Fruit fly (Drosophila melanogaster) whole organism, embryonic: Measurements from ENCODE around the gene cbt.

ENCODE experiments used
- B-H2 ChIP-seq: fragments of 200-800 bp; sonication (Bioruptor generic); optimal IDR thresholded peaks from 2 replicates; lab custom pipeline; 2018; ENCODE audit warnings: missing biosample characterization, mild to moderate bottlenecking, missing genetic modification characterization
- Bteb2 ChIP-seq: fragments of 200-800 bp; sonication (Bioruptor generic); optimal IDR thresholded peaks from 2 replicates; lab custom pipeline; 2016; ENCODE audit warnings: missing biosample characterization, missing genetic modification characterization
- CG10267 ChIP-seq: fragments of 200-800 bp; sonication (Bioruptor generic); optimal IDR thresholded peaks from 2 replicates; lab custom pipeline; 2018; ENCODE audit warnings: missing biosample characterization, mild to moderate bottlenecking, missing genetic modification characterization, moderate library complexity
- CG10321 ChIP-seq: fragments of 200-800 bp; sonication (Bioruptor generic); IDR thresholded peaks from 2 replicates; pipeline ENCODE4 v1.3.6; 2022; ENCODE audit warnings: missing biosample characterization, missing genetic modification characterization
- CG11456 ChIP-seq: fragments of 200-800 bp; sonication (Bioruptor generic); IDR thresholded peaks from 3 replicates; pipeline ENCODE4 v1.3.6; 2022; ENCODE audit warnings: missing biosample characterization, missing genetic modification characterization
- CG12219 ChIP-seq: fragments of 200-800 bp; sonication (Bioruptor generic); optimal IDR thresholded peaks from 3 replicates; lab custom pipeline; 2018; ENCODE audit warnings: missing biosample characterization, mild to moderate bottlenecking, missing genetic modification characterization
- CG12236 ChIP-seq: fragments of 200-800 bp; sonication (Bioruptor generic); optimal IDR thresholded peaks from 2 replicates; lab custom pipeline; 2016; ENCODE audit warnings: missing biosample characterization, missing genetic modification characterization
- CG12769 ChIP-seq: fragments of 200-800 bp; sonication (Bioruptor generic); optimal IDR thresholded peaks from 2 replicates; lab custom pipeline; 2019; ENCODE audit warnings: missing biosample characterization, mild to moderate bottlenecking, missing genetic modification characterization, moderate library complexity
- CG17361 ChIP-seq: fragments of 200-800 bp; sonication (Bioruptor generic); IDR thresholded peaks from 3 replicates; pipeline ENCODE4 v1.3.6; 2022; ENCODE audit warnings: missing biosample characterization, missing genetic modification characterization
- CG3065 ChIP-seq: fragments of 200-800 bp; sonication (Bioruptor generic); optimal IDR thresholded peaks from 2 replicates; lab custom pipeline; 2016; ENCODE audit warnings: missing biosample characterization, missing genetic modification characterization
- CG32767 ChIP-seq: fragments of 200-800 bp; sonication (Bioruptor generic); IDR thresholded peaks from 2 replicates; pipeline ENCODE4 v1.3.6; 2022; ENCODE audit warnings: missing biosample characterization, missing genetic modification characterization
- CG4282 ChIP-seq: fragments of 200-800 bp; sonication (Bioruptor generic); optimal IDR thresholded peaks from 2 replicates; lab custom pipeline; 2016; ENCODE audit warnings: missing biosample characterization, missing genetic modification characterization
- CG4328 ChIP-seq: fragments of 200-800 bp; sonication (Bioruptor generic); optimal IDR thresholded peaks from 3 replicates; lab custom pipeline; 2017; ENCODE audit warnings: missing biosample characterization, missing genetic modification reagents, missing genetic modification characterization
- CG4360 ChIP-seq: fragments of 200-800 bp; sonication (Bioruptor generic); IDR thresholded peaks from 2 replicates; pipeline ENCODE4 v1.3.6; 2022; ENCODE audit warnings: missing biosample characterization, missing genetic modification characterization
- CG7372 ChIP-seq: fragments of 200-800 bp; sonication (Bioruptor generic); IDR thresholded peaks from 2 replicates; pipeline ENCODE4 v1.3.6; 2022; ENCODE audit warnings: missing biosample characterization, missing genetic modification characterization
- CG7745 ChIP-seq: fragments of 200-800 bp; sonication (Bioruptor generic); optimal IDR thresholded peaks from 2 replicates; lab custom pipeline; 2018; ENCODE audit warnings: missing biosample characterization, mild to moderate bottlenecking, missing genetic modification characterization, moderate library complexity
- CG7963 ChIP-seq: fragments of 200-800 bp; sonication (Bioruptor generic); IDR thresholded peaks from 3 replicates; pipeline ENCODE4 v1.3.6; 2022; ENCODE audit warnings: missing biosample characterization, missing genetic modification characterization; ENCODE audit not compliant: partially characterized antibody
- CG9437 ChIP-seq: fragments of 200-800 bp; sonication (Bioruptor generic); optimal IDR thresholded peaks from 2 replicates; lab custom pipeline; 2018; ENCODE audit warnings: missing biosample characterization, mild to moderate bottlenecking, missing genetic modification characterization
- Dbx ChIP-seq: fragments of 200-800 bp; sonication (Bioruptor generic); IDR thresholded peaks from 3 replicates; pipeline ENCODE4 v1.3.6; 2022; ENCODE audit warnings: missing biosample characterization, missing genetic modification characterization
- Deaf1 ChIP-seq: fragments of 200-800 bp; optimal IDR thresholded peaks from 3 replicates; lab custom pipeline; 2019; ENCODE audit warnings: missing biosample characterization, mild to moderate bottlenecking, missing genetic modification characterization, moderate library complexity
- Dek ChIP-seq: fragments of 200-800 bp; sonication (Bioruptor generic); optimal IDR thresholded peaks from 3 replicates; lab custom pipeline; 2019; ENCODE audit warnings: missing biosample characterization, mild to moderate bottlenecking, missing genetic modification characterization, moderate library complexity
- Dll ChIP-seq: fragments of 200-800 bp; sonication (Bioruptor generic); IDR thresholded peaks from 4 replicates; pipeline ENCODE4 v1.3.6; 2022; ENCODE audit warnings: missing biosample characterization, missing genetic modification characterization; ENCODE audit not compliant: partially characterized antibody
- Hmr ChIP-seq: fragments of 200-800 bp; sonication (Bioruptor generic); optimal IDR thresholded peaks from 3 replicates; lab custom pipeline; 2017; ENCODE audit warnings: mild to moderate bottlenecking, missing biosample characterization, missing genetic modification reagents, missing genetic modification characterization
- Hr3 ChIP-seq: fragments of 200-800 bp; sonication (Bioruptor generic); optimal IDR thresholded peaks from 3 replicates; lab custom pipeline; 2016; ENCODE audit warnings: missing biosample characterization, missing genetic modification characterization
- Ptx1 ChIP-seq: fragments of 200-800 bp; sonication (Bioruptor generic); IDR thresholded peaks from 2 replicates; pipeline ENCODE4 v1.3.6; 2022; ENCODE audit warnings: missing biosample characterization, missing genetic modification characterization
- Vsx1 ChIP-seq: fragments of 200-800 bp; sonication (Bioruptor generic); optimal IDR thresholded peaks from 2 replicates; lab custom pipeline; 2017; ENCODE audit warnings: missing biosample characterization, mild to moderate bottlenecking, missing genetic modification characterization, missing genetic modification reagents
- Xrp1 ChIP-seq: fragments of 200-800 bp; sonication (Bioruptor generic); IDR thresholded peaks from 2 replicates; pipeline ENCODE4 v1.3.6; 2022; ENCODE audit warnings: missing biosample characterization, missing genetic modification characterization
- abd-A ChIP-seq: fragments of 200-800 bp; sonication (Bioruptor generic); optimal IDR thresholded peaks from 3 replicates; lab custom pipeline; 2019; ENCODE audit warnings: missing biosample characterization, mild to moderate bottlenecking, missing genetic modification characterization, moderate library complexity
- ase ChIP-seq: fragments of 200-800 bp; sonication (Bioruptor generic); IDR thresholded peaks from 3 replicates; pipeline ENCODE4 v1.3.6; 2022; ENCODE audit warnings: missing biosample characterization, missing genetic modification characterization
- bigmax ChIP-seq: fragments of 200-800 bp; sonication (Bioruptor generic); optimal IDR thresholded peaks from 2 replicates; lab custom pipeline; 2018; ENCODE audit warnings: missing biosample characterization, mild to moderate bottlenecking, missing genetic modification characterization
- ci ChIP-seq: fragments of 200-800 bp; sonication (Bioruptor generic); IDR thresholded peaks from 3 replicates; pipeline ENCODE4 v1.3.6; 2022; ENCODE audit warnings: missing biosample characterization, missing genetic modification characterization
- crol ChIP-seq: fragments of 200-800 bp; sonication (Bioruptor generic); IDR thresholded peaks from 2 replicates; pipeline ENCODE4 v1.3.6; 2022; ENCODE audit warnings: missing biosample characterization, missing genetic modification characterization
- dmrt11E ChIP-seq: fragments of 200-800 bp; sonication (Bioruptor generic); optimal IDR thresholded peaks from 3 replicates; lab custom pipeline; 2018; ENCODE audit warnings: missing biosample characterization, mild to moderate bottlenecking, missing genetic modification characterization, moderate library complexity
- ftz-f1 ChIP-seq: fragments of 200-800 bp; sonication (Bioruptor generic); optimal IDR thresholded peaks from 2 replicates; lab custom pipeline; 2016; ENCODE audit warnings: missing biosample characterization, missing genetic modification characterization
- gce ChIP-seq: fragments of 200-800 bp; sonication (Bioruptor generic); IDR thresholded peaks from 3 replicates; pipeline ENCODE4 v1.3.6; 2022; ENCODE audit warnings: missing biosample characterization, missing genetic modification characterization
- gcm2 ChIP-seq: fragments of 200-800 bp; sonication (Bioruptor generic); optimal IDR thresholded peaks from 2 replicates; lab custom pipeline; 2016; ENCODE audit warnings: missing biosample characterization, missing genetic modification characterization
- gem ChIP-seq: fragments of 200-800 bp; sonication (Bioruptor generic); optimal IDR thresholded peaks from 2 replicates; lab custom pipeline; 2019; ENCODE audit warnings: missing biosample characterization, mild to moderate bottlenecking, missing genetic modification characterization, moderate library complexity
- lmd ChIP-seq: fragments of 200-800 bp; sonication (Bioruptor generic); IDR thresholded peaks from 2 replicates; pipeline ENCODE4 v1.3.6; 2022; ENCODE audit warnings: missing biosample characterization, missing genetic modification characterization
- org-1 ChIP-seq: fragments of 200-800 bp; sonication (Bioruptor generic); optimal IDR thresholded peaks from 2 replicates; lab custom pipeline; 2017; ENCODE audit warnings: missing biosample characterization, missing genetic modification characterization
- peb ChIP-seq: fragments of 200-800 bp; sonication (Bioruptor generic); IDR thresholded peaks from 2 replicates; pipeline ENCODE4 v1.3.6; 2022; ENCODE audit warnings: missing biosample characterization, missing genetic modification characterization
- seq ChIP-seq: fragments of 200-800 bp; sonication (Bioruptor generic); IDR thresholded peaks from 2 replicates; pipeline ENCODE4 v1.3.6; 2022; ENCODE audit warnings: missing biosample characterization, missing genetic modification characterization
- sima ChIP-seq: fragments of 200-800 bp; sonication (Bioruptor generic); optimal IDR thresholded peaks from 2 replicates; lab custom pipeline; 2016; ENCODE audit warnings: missing biosample characterization, missing genetic modification characterization
- tap ChIP-seq: fragments of 200-800 bp; optimal IDR thresholded peaks from 3 replicates; lab custom pipeline; 2019; ENCODE audit warnings: missing biosample characterization, mild to moderate bottlenecking, missing genetic modification characterization, moderate library complexity
- twi ChIP-seq: fragments of 200-800 bp; optimal IDR thresholded peaks from 2 replicates; lab custom pipeline; 2019; ENCODE audit warnings: missing biosample characterization, mild to moderate bottlenecking, missing genetic modification characterization, moderate library complexity
- unpg ChIP-seq: fragments of 200-800 bp; sonication (Bioruptor generic); optimal IDR thresholded peaks from 3 replicates; lab custom pipeline; 2018; ENCODE audit warnings: missing biosample characterization, mild to moderate bottlenecking, missing genetic modification characterization, moderate library complexity
- wek ChIP-seq: fragments of 200-800 bp; sonication (Bioruptor generic); optimal IDR thresholded peaks from 3 replicates; lab custom pipeline; 2018; ENCODE audit warnings: missing biosample characterization, mild to moderate bottlenecking, missing genetic modification characterization, moderate library complexity
- z ChIP-seq: fragments of 200-800 bp; sonication (Bioruptor generic); IDR thresholded peaks from 3 replicates; pipeline ENCODE4 v1.3.6; 2022; ENCODE audit warnings: missing biosample characterization, missing genetic modification characterization

The cbt gene

DNA sequence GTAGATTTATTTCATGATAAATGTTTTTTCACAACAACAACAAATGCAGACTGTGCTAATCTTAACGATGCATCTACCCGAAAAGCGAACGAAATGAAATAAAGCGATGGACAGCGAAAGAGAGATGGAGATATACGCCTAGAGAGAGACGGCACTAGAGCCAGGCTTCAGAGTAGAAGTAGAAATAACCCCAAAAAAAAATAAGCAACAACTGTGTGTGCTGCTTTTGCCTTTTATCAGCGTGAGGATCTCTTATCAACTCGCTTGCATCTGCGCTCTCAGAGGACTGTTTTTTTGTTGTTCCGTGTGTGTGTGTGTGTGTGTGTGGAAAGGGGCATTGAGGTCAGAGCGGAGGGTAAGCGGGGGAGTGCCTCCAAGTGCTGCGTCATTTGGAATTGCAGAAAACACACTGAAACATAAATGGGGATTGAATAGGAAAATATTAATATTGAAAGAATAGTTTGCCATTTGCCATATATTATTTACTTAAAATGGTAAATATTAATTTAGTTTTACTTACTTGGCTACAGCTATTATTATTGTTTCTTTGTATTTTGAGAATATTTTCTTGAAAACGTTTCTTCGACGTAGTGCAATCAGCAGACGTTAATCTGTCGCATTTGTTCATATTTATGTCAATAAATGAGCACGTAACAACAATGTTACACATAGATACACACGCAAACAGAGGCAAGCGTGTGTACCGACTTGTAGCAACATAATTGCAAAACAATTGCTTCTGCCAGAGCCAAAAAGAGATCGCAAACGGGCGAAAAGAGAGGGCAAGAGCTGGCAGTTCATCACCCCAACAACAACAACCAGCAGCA, 41.7 kb upstream of the cbt start (continued):
- TF ChIP-seq crol (peak; percentile 82), CG7372 (no peak), CG10321 (GFP tag; lab: Robert Waterston, UW) (peak; percentile 88), CG7745 (tag; lab: Kevin White, UChicago) (peak; percentile 59), ase (GFP tag; lab: Robert Waterston, UW) (0 out of 3 replicates have a peak, but pooled peaks have one; percentile 15), CG11456 (GFP tag; lab: Robert Waterston, UW) (no peak), Dll (GFP tag; lab: Robert Waterston, UW) (no peak), unpg (GFP tag; lab: Kevin White, UChicago) (peak; percentile 8), CG12769 (tag; lab: Kevin White, UChicago) (no peak), bigmax (GFP tag; lab: Kevin White, UChicago) (no peak), peb (GFP tag; lab: Robert Waterston, UW) (no peak), gem (tag; lab: Kevin White, UChicago) (peak; percentile 45), CG4360 (GFP tag; lab: Robert Waterston, UW) (peak; percentile 89), seq (GFP tag; lab: Robert Waterston, UW) (no peak), tap (tag; lab: Kevin White, UChicago) (peak; percentile 36), Xrp1 (peak; percentile 40; the same call in 1 of the 2 replicates), abd-A (tag; lab: Kevin White, UChicago) (peak; percentile 63)
- TF ChIP-seq, all 482 proteins: peak for 33

DNA sequence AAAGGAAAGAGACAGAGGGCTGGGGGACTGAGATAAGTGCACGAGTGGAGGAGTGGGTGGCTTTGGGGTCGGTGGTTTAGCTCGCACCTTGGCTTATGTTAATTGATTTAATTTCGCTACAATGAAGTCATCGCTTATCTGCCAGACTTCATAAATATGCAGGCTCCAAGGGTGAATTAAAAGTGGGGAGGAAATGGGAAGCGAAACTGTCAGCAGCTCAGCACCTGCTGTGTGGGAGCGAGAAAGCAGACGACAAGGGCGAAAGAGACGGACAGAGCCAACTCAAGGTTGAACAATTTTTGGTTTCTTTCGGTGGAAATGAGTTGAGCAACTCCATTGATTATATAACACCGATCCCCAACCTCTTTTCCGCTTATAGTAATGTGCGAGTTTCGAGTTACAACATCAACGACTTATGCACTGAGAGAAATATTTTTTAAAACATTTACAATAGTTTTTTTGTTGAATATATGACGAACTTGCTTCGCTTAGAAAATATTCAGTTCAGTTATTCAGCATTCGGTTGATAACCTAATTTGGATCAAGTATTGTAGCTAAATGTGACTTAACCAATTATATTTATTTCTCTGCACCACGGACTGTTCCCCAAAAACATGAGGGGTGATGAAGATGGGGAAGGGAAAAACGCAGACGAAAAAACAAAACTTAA, 41.0 kb upstream of the cbt start:
- TF ChIP-seq gce (peak; percentile 72; the same call in 1 of the 3 replicates), sima (GFP tag; lab: Kevin White, UChicago) (peak; percentile 29), CG9437 (GFP tag; lab: Kevin White, UChicago) (peak; percentile 66), CG17361 (GFP tag; lab: Robert Waterston, UW) (peak; percentile 78), Dek (tag; lab: Kevin White, UChicago) (peak; percentile 81), Hr3 (GFP tag; lab: Kevin White, UChicago) (peak; percentile 77), ase (GFP tag; lab: Robert Waterston, UW) (peak; percentile 88), Dbx (GFP tag; lab: Robert Waterston, UW) (no peak), Ptx1 (GFP tag; lab: Robert Waterston, UW) (peak; percentile 88), CG4328 (no peak), wek (GFP tag; lab: Kevin White, UChicago) (peak; percentile 81), Vsx1 (GFP tag; lab: Kevin White, UChicago) (peak; percentile 76), CG3065 (peak; percentile 60), dmrt11E (tag; lab: Kevin White, UChicago) (peak; percentile 96), Bteb2 (peak; percentile 65), CG10267 (tag; lab: Kevin White, UChicago) (peak; percentile 86), gcm2 (GFP tag; lab: Kevin White, UChicago) (peak; percentile 49), twi (tag; lab: Kevin White, UChicago) (peak; percentile 77), z (GFP tag; lab: Robert Waterston, UW) (peak; percentile 48; the same call in 1 of the 3 replicates), CG12236 (GFP tag; lab: Kevin White, UChicago) (peak; percentile 84), CG12219 (GFP tag; lab: Kevin White, UChicago) (peak; percentile 90), lmd (GFP tag; lab: Robert Waterston, UW) (peak; percentile 79), CG7963 (GFP tag; lab: Robert Waterston, UW) (no peak), Deaf1 (tag; lab: Kevin White, UChicago) (peak; percentile 66), org-1 (peak; percentile 82), ftz-f1 (GFP tag; lab: Kevin White, UChicago) (no peak), ci (peak; percentile 94), CG32767 (GFP tag; lab: Robert Waterston, UW) (peak; percentile 80), Hmr (GFP tag; lab: Kevin White, UChicago) (peak; percentile 54), B-H2 (no peak), CG4282 (peak; percentile 17)
